Worm (Caenorhabditis elegans): Measurements from ENCODE around the gene Y105C5A.1268.
"Not testable (repeated sequence)": the region's sequence is repeated elsewhere in the genome, so short reads cannot be mapped to it uniquely, and the experiment has no call there.

The Y105C5A.1268 gene

DNA sequence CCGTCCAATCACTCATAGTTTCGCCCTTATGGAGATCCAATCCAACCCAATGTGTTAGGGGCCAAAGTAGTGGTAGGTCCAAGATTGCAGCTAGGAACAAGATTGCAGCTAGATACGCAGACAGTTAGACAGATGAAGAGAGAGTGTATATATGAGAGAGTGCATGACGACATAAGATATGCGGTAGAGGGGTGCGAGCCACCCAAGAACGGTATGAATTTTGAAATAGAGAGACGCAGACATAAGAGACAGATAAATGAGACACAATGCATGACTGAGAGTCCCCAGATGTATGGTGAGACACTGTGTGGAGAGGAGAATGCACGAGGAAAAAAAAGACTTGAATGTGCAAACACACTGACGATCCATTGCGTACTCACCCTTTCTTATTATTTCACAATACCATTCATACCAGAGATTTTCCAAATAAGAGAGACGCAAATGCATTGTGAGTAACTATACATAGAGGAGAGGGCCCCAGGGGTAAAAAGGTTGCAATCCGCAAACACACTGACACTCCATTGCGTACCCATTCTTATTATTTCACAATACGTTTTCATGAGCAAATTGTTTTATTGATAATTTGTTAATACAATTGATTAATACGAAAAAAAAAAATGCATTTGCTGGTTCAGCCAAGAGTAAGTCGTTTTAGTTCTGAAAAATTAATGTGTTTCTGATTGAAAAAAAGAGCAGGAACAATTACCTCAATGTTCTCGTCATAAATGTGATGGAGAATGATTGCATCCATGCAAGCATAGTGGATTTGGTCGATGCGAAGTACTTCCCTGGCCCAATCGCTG lies at the start of gene Y105C5A.1268, which contains the start of gene Y105C5A.1272:
Gene Y105C5A.1268, minus strand, starts transcription at position 51 of the 803 bp plus-strand sequence.
Gene Y105C5A.1272, plus strand, starts transcription at position 575 of the 803 bp plus-strand sequence.
- TF ChIP-seq him-1 (tag; optimal IDR thresholded peaks at IDR 0.05), result peak; percentile 65

DNA sequence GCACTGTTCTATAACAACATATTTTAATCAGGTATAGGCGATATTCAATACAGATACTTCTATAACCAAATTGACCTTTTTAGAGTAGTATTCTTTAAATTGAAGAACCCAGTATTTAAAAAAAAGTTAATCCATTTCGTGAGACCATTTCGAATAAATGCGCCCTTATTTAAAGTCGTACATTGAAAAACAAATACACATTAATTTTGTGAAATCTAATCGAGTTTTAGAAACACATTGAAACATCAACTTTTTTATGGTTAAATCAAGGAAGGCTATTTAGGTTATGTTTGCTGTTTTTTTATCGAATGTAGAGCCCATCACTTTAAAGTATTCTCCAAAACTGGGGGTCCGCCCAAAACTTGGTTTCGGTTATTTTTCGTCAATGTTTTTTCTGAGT lies 49.0 kb upstream of the Y105C5A.1268 start:
- TF ChIP-seq dao-5 (tag; optimal IDR thresholded peaks at IDR 0.05) (no peak), W03F9.2 (tag; optimal IDR thresholded peaks at IDR 0.05) (no peak), him-1 (tag; optimal IDR thresholded peaks at IDR 0.05) (no peak)

DNA sequence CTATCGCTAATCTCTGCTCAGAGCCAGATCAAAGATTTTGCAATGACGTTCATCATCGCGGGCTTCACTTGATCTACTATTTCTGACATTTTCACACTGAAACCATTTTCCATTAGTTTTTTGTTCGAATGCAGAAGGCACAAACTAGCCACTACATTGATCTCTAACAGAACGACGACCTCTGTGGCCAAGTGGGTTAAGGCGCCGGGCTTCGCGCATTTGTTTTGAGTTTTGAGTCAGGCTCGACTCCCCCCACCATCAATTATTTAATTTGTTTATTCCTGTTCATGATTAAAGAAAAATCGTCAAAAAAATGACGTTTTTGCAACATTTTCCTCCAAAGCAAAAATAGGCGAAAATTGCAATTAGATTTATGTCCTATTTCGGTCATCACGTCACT lies 47.0 kb upstream of the Y105C5A.1268 start:
- TF ChIP-seq him-1 (tag; optimal IDR thresholded peaks at IDR 0.05) (peak; percentile 48), W03F9.2 (tag; optimal IDR thresholded peaks at IDR 0.05) (no peak), dao-5 (tag; optimal IDR thresholded peaks at IDR 0.05) (peak; percentile 14)

DNA sequence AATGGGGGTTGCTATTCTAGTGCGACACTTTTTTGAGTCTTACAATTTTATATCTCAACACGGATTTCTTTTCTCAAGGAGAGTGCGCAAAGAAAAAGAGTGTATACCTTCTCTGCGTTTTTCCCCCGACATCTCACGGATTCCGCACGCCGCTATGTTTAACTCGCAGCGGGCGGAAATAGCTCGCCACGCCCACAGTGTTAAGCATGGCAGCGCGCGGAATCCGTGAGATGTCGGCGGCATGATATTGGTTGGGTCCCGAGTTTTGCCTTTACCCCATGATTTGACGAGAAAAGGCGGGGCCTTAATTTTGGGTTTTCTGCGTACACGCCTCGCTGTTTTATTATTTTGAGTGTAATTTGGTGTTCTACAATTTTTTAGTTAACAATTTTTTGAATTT lies 45.6 kb upstream of the Y105C5A.1268 start:
- TF ChIP-seq W03F9.2 (tag; optimal IDR thresholded peaks at IDR 0.05) (no peak), dao-5 (tag; optimal IDR thresholded peaks at IDR 0.05) (no peak), him-1 (tag; optimal IDR thresholded peaks at IDR 0.05) (no peak)

DNA sequence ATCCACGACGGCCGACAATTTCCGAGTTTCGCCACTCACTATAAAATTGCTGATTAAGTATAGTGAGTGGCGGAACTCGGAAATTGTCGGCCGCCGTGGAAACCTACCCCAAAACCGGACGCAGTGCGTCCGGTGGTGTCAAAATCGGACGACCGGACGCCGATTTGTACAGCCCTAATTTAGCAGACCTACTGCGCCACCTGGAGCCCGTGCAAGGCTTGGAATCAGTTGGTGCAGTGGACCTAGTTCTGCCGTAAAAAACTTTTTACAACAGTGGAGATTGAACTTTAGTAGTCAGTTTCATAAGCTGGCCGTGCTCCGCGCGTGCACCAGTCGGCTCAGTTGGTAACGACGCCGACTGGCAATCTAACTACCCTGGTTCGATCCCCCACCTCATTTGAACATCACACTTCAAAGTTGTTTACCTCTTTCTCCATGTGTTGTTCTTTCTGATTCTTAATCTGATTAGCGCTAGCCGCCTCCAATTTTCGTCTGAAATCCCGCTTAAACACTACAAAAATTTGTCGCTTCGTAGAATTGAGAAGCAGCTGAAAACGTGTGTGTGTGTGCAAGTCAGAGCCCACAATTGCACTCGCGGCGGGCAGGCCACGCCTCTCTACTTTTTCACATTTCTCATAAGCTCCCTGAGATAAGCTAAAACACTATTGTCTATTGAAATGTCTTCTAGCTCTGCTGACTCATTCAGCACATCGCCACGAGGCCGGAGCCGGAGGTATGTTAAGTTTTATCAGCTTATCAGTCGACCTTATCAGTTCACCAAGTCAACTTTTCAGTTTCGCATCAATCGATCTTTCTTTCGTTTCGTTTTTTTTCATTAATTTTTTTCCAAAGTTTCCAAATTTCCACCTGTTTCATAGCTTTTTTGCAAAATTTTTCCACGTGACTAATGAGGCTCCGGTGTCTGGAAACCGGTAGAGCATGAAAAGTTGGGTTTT lies 42.5 kb upstream of the Y105C5A.1268 start, which contains the start of gene Y105C5A.15:
Gene Y105C5A.15, plus strand, starts transcription at position 678 of the 956 bp plus-strand sequence.
- TF ChIP-seq dao-5 (tag; optimal IDR thresholded peaks at IDR 0.05) (no peak), W03F9.2 (tag; optimal IDR thresholded peaks at IDR 0.05) (no peak), him-1 (tag; optimal IDR thresholded peaks at IDR 0.05) (no peak)

DNA sequence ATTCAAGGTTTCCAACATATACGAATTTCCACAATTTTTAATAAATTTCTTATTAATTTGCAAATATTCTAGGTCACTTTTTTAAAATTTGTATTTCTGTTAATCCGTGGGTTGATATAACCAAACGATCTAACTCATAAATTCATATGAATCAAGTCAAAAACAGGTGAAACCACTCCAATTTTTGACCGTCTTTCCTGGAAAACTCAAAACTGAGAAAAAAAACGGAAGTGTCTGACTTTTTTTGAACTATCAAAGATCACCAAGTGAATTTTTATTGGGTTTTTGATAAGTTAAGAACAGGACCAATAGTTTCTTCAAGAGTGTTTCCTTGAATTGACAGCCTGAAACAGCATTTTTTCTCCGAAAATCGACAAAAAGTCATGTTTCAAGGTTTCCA lies 41.6 kb upstream of the Y105C5A.1268 start:
- TF ChIP-seq W03F9.2 (tag; optimal IDR thresholded peaks at IDR 0.05) (no peak), him-1 (tag; optimal IDR thresholded peaks at IDR 0.05) (no peak), dao-5 (tag; optimal IDR thresholded peaks at IDR 0.05) (no peak)

DNA sequence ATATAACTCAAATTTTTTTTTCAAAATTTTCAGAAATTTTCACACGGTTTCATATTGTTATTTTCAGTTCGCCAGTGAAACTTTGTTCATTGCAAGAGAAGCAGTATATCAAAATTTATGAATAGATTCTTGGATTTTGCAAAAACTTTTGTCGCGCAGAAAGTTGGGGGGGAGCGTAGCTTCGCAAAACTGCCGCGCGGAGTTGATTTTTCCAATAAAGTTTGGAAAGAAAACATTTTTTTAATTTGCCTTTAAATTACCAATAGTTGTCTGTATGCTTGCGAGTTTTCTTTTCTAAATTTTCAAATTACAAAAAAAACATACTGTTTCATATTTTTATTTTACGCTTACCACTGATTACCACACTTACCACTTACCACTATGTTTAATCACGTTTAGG lies 40.0 kb upstream of the Y105C5A.1268 start:
- TF ChIP-seq him-1 (tag; optimal IDR thresholded peaks at IDR 0.05) (no peak), W03F9.2 (tag; optimal IDR thresholded peaks at IDR 0.05) (no peak), dao-5 (tag; optimal IDR thresholded peaks at IDR 0.05) (no peak)

DNA sequence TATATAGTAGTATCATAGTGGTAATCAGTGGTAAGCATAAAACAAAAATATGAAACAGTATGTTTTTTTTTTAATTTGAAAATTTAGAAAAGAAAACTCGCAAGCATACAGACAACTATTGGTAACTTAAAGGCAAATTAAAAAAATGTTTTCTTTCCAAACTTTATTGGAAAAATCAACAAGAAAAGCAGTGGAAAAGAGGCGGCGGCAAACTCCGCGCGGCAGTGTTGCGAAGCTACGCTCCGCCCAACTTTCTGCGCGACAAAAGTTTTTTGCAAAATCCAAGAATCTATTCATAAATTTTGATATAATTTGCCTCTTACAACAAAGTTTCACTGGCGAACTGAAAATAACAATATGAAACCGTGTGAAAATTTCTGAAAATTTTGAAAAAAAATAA lies 38.3 kb upstream of the Y105C5A.1268 start:
- TF ChIP-seq dao-5 (tag; optimal IDR thresholded peaks at IDR 0.05) (no peak), him-1 (tag; optimal IDR thresholded peaks at IDR 0.05) (no peak), W03F9.2 (tag; optimal IDR thresholded peaks at IDR 0.05) (no peak)

DNA sequence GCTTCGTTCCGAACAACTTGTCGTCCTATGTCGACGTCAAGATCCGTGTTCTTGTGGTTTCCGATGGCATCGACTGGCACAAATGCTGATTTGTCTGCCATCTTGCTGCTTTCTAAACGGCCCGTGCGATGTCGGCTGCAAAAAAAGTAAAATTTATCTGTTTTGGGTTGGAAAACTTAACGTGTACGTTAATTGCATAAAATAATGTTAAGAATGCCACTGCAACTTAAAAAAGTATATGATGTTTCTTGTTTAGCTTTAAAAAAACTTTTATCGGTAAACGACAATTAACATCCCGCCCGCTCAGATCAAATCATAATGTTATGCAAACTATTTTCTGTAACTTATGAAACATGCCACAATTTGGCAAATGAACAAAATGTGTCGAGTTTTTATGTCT lies 35.2 kb upstream of the Y105C5A.1268 start, which contains the start of gene Y105C5A.26:
Gene Y105C5A.26, minus strand, starts transcription at position 101 of the 400 bp plus-strand sequence.
- TF ChIP-seq dao-5, him-1, W03F9.2 (tag; optimal IDR thresholded peaks at IDR 0.05): not testable (repeated sequence)

DNA sequence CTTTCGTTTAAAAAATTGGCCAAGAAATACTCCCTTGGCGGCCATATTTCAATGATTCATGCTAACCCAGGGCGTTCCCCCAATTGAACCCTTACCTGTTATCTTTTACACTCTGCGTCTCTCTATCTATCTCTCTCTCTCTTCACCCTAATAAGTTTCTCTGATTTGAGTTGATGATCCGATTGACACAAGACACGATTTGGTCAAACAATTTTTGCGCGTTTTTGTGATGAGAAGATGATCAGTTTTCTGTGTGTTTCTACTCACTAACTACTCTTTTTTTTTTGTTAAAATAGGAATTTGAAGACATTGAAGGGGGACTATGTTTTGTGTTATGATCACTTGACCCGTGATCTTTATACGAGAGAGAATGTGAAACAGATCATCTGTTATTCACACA lies 26.7 kb upstream of the Y105C5A.1268 start:
- TF ChIP-seq dao-5 (tag; optimal IDR thresholded peaks at IDR 0.05), result no peak
- no peak for TF ChIP-seq him-1 (tag; optimal IDR thresholded peaks at IDR 0.05)
- no peak for TF ChIP-seq W03F9.2 (tag; optimal IDR thresholded peaks at IDR 0.05)

DNA sequence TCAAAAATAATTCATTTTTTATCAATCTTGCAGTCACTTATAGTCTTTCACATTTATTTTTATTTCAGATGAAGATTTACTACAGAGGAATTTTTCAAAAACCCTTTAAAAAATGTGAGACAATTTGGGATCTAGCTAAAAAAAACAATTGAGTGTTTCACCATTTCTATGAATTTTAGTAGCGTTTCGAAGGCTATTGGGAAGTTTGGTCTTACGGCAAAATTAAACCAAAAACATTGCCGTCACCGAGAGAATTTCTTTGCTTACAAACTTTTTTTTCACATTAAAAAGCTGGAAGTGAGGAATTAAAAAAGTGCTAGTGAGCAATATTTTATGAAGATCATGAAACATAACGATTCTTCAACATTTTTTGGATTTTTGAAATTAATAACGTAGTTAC lies 12.2 kb upstream of the Y105C5A.1268 start:
- no peak for TF ChIP-seq W03F9.2 (tag; optimal IDR thresholded peaks at IDR 0.05)
- no peak for TF ChIP-seq dao-5 (tag; optimal IDR thresholded peaks at IDR 0.05)
- no peak for TF ChIP-seq him-1 (tag; optimal IDR thresholded peaks at IDR 0.05)

DNA sequence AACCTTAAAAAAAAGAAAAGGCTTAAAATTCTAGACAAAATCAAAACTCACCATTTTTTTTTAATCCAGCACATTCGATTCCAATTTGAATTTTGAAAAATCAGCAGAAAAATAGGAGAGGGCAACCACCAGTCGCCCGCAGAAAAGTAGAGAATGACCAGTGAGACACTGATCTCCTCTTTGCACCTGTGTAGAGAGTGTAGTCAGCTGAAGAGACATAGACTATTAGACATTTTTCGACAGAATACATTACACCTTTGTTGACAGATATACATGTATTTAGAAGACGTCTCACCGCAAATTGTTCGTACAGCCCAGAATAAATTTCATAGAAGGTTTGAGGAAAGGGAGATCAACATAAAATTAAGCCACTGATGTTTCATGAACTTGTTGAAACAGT lies 2.0 kb upstream of the Y105C5A.1268 start:
- no peak for TF ChIP-seq W03F9.2 (tag; optimal IDR thresholded peaks at IDR 0.05)
- no peak for TF ChIP-seq him-1 (tag; optimal IDR thresholded peaks at IDR 0.05)
- TF ChIP-seq dao-5 (tag; optimal IDR thresholded peaks at IDR 0.05), result no peak

DNA sequence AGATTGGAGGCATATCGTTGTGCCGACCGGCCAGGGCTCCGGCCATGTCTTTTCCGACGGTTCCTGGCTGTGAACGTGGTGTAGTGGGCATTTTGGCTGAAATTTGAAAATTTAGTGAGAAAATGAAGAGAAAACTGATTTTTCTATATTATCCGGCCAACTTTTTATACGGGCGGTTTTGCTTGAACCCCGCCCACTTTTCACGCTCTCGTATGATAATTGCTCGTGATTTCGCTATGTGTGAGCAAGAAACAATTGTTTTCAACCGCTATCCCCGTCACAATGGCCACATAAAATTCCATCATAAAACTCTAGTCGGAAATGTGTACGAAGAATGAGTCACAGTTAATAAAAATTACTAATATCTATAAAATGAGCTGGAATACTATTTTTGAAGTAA lies 4.6 kb downstream of the Y105C5A.1268 start, which contains the start of gene Y105C5A.12:
Gene Y105C5A.12, minus strand, starts transcription at position 101 of the 400 bp plus-strand sequence.
- not testable (repeated sequence) for TF ChIP-seq him-1, dao-5, W03F9.2 (tag; optimal IDR thresholded peaks at IDR 0.05)

Measured in whole organism, L4/young adult.